Fruit fly (Drosophila melanogaster): ENCODE data around the gene Gr89a.

Gene Gr89a

dm6 chr3R:16453597-16453996 is 45.2 kb downstream of the Gr89a start, which contains the start of gene Pak3:
Pak3 (minus strand) TSS chr3R:16453821.
- no peak for TF ChIP-seq h (optimal IDR thresholded peaks at IDR 0.05)
- TF ChIP-seq Sin3A (optimal IDR thresholded peaks at IDR 0.05): no peak
- no peak for TF ChIP-seq insv (optimal IDR thresholded peaks at IDR 0.05)
- no peak for TF ChIP-seq psq (optimal IDR thresholded peaks at IDR 0.05)
- no peak for TF ChIP-seq Myc (optimal IDR thresholded peaks at IDR 0.05)
- no peak for TF ChIP-seq ttk (optimal IDR thresholded peaks at IDR 0.05)

dm6 chr3R:16452954-16453587 is 45.7 kb downstream of the Gr89a start:
- no peak for TF ChIP-seq h (optimal IDR thresholded peaks at IDR 0.05)
- TF ChIP-seq Sin3A (optimal IDR thresholded peaks at IDR 0.05): no peak
- TF ChIP-seq psq (optimal IDR thresholded peaks at IDR 0.05): no peak
- TF ChIP-seq Myc (optimal IDR thresholded peaks at IDR 0.05): no peak
- no peak for TF ChIP-seq ttk (optimal IDR thresholded peaks at IDR 0.05)
- no peak for TF ChIP-seq insv (optimal IDR thresholded peaks at IDR 0.05)

dm6 chr3R:16449187-16449973 is 49.4 kb downstream of the Gr89a start:
- TF ChIP-seq ttk (optimal IDR thresholded peaks at IDR 0.05) (no peak), h (optimal IDR thresholded peaks at IDR 0.05) (no peak), insv (optimal IDR thresholded peaks at IDR 0.05) (no peak), psq (optimal IDR thresholded peaks at IDR 0.05) (no peak), Sin3A (optimal IDR thresholded peaks at IDR 0.05) (no peak), Myc (optimal IDR thresholded peaks at IDR 0.05) (no peak)

dm6 chr3R:16448378-16449134 is 50.2 kb downstream of the Gr89a start:
- TF ChIP-seq h (optimal IDR thresholded peaks at IDR 0.05): no peak
- TF ChIP-seq ttk (optimal IDR thresholded peaks at IDR 0.05): no peak

Measured in Kc167 (cell line).